Worm (Caenorhabditis elegans) whole organism, young adult: ENCODE measurements around the gene R05H5.4.

Experiments used
- Y53F4B.3 ChIP-seq: fragments of 200-800 bp; sonication (Bioruptor generic); IDR thresholded peaks from 2 replicates; pipeline ENCODE4 v1.3.6; 2022; ENCODE audit warnings: missing genetic modification reagents, missing genetic modification characterization, missing compliant biosample characterization
- egl-18 ChIP-seq: fragments of 200-800 bp; sonication (Bioruptor generic); IDR thresholded peaks from 2 replicates; pipeline ENCODE4 v1.3.6; 2022; ENCODE audit warnings: missing genetic modification reagents, missing genetic modification characterization, missing compliant biosample characterization
- lin-26 ChIP-seq: fragments of 200-800 bp; sonication (Bioruptor generic); IDR thresholded peaks from 2 replicates; pipeline ENCODE4 v1.3.6; 2022; ENCODE audit warnings: missing genetic modification reagents, missing genetic modification characterization, missing compliant biosample characterization
- lsl-1 ChIP-seq: fragments of 200-800 bp; sonication (Bioruptor generic); optimal IDR thresholded peaks from 2 replicates; lab custom pipeline; 2018; ENCODE audit warnings: mild to moderate bottlenecking, missing genetic modification characterization, moderate library complexity, missing compliant biosample characterization
- pha-4 ChIP-seq: fragments of 150-350 bp; sonication (generic microtip); optimal IDR thresholded peaks from 2 replicates; lab custom pipeline; 2014; ENCODE audit warnings: missing biosample characterization, missing genetic modification reagents, missing genetic modification characterization

- no peak for TF ChIP-seq Y53F4B.3 (GFP tag; lab: Robert Waterston, UW)
- no peak for TF ChIP-seq lin-26
- TF ChIP-seq egl-18 (GFP tag; lab: Robert Waterston, UW), result no peak
- TF ChIP-seq lsl-1 (GFP tag; lab: Kevin White, UChicago), result no peak
- no peak for TF ChIP-seq pha-4 (tag; lab: Kevin White, UChicago)
Observed at ce11 chrII:10162785-10163184, 37.0 kb downstream of the R05H5.4 start.
